Fruit fly (Drosophila melanogaster): Measurements from ENCODE around the gene Argl.

The Argl gene

dm6 chr2L:8933710-8934242 lies 8.1 kb downstream of the Argl start, which contains the start of gene Tsp29Fa:
Gene Tsp29Fa, plus strand, starts transcription at chr2L:8933962.
- TF ChIP-seq tj (GFP tag; optimal IDR thresholded peaks at IDR 0.05) (no peak), toe (GFP tag; optimal IDR thresholded peaks at IDR 0.05) (no peak), kay (GFP tag; ENCODE audit: borderline replicate concordance) (peak; percentile 78), CG1620 (GFP tag; optimal IDR thresholded peaks at IDR 0.05) (no peak), CG12768 (GFP tag; optimal IDR thresholded peaks at IDR 0.05) (no peak), CG7045 (GFP tag; optimal IDR thresholded peaks at IDR 0.05) (no peak), Hr96 (GFP tag; optimal IDR thresholded peaks at IDR 0.05) (no peak), bab1 (GFP tag; optimal IDR thresholded peaks at IDR 0.05) (no peak), pad (GFP tag; optimal IDR thresholded peaks at IDR 0.05) (no peak), CG7101 (tag; optimal IDR thresholded peaks at IDR 0.05) (no peak), Clk (GFP tag; optimal IDR thresholded peaks at IDR 0.05) (no peak), cic (GFP tag; optimal IDR thresholded peaks at IDR 0.05) (peak; percentile 63), CG14711 (tag; optimal IDR thresholded peaks at IDR 0.05) (no peak), CG5204 (GFP tag; optimal IDR thresholded peaks at IDR 0.05) (no peak), CG33017 (tag; optimal IDR thresholded peaks at IDR 0.05) (no peak), CG11617 (GFP tag; optimal IDR thresholded peaks at IDR 0.05) (no peak), cnc (optimal IDR thresholded peaks at IDR 0.05) (no peak)

dm6 chr2L:8931176-8931575 lies 10.7 kb downstream of the Argl start:
- no peak for TF ChIP-seq CG12768 (GFP tag; optimal IDR thresholded peaks at IDR 0.05)
- TF ChIP-seq CG11617 (GFP tag; optimal IDR thresholded peaks at IDR 0.05): no peak
- TF ChIP-seq kay (GFP tag; ENCODE audit: borderline replicate concordance): no peak
- no peak for TF ChIP-seq CG7101 (tag; optimal IDR thresholded peaks at IDR 0.05)
- no peak for TF ChIP-seq CG33017 (tag; optimal IDR thresholded peaks at IDR 0.05)

dm6 chr2L:8923405-8923804 lies 18.5 kb downstream of the Argl start:
- TF ChIP-seq Clk (GFP tag; optimal IDR thresholded peaks at IDR 0.05) (no peak), CG7101 (tag; optimal IDR thresholded peaks at IDR 0.05) (no peak), cnc (optimal IDR thresholded peaks at IDR 0.05) (no peak), CG1620 (GFP tag; optimal IDR thresholded peaks at IDR 0.05) (no peak), tj (GFP tag; optimal IDR thresholded peaks at IDR 0.05) (no peak), bab1 (GFP tag; optimal IDR thresholded peaks at IDR 0.05) (no peak), Mnt (GFP tag; optimal IDR thresholded peaks at IDR 0.05) (no peak)

dm6 chr2L:8921934-8922333 lies 20.0 kb downstream of the Argl start:
- TF ChIP-seq CG5204 (GFP tag; optimal IDR thresholded peaks at IDR 0.05) (no peak), CG14711 (tag; optimal IDR thresholded peaks at IDR 0.05) (no peak)

dm6 chr2L:8920294-8920693 lies 21.6 kb downstream of the Argl start:
- no peak for TF ChIP-seq Crg-1 (GFP tag; optimal IDR thresholded peaks at IDR 0.05)

- no peak for TF ChIP-seq CG11617 (GFP tag; optimal IDR thresholded peaks at IDR 0.05)
- no peak for TF ChIP-seq toe (GFP tag; optimal IDR thresholded peaks at IDR 0.05)
- TF ChIP-seq Crg-1 (GFP tag; optimal IDR thresholded peaks at IDR 0.05): no peak
- TF ChIP-seq CG5204 (GFP tag; optimal IDR thresholded peaks at IDR 0.05): no peak
- no peak for TF ChIP-seq CG33017 (tag; optimal IDR thresholded peaks at IDR 0.05)
- TF ChIP-seq Hr96 (GFP tag; optimal IDR thresholded peaks at IDR 0.05): no peak
- no peak for TF ChIP-seq CG12768 (GFP tag; optimal IDR thresholded peaks at IDR 0.05)
- TF ChIP-seq Clk (GFP tag; optimal IDR thresholded peaks at IDR 0.05): no peak
- TF ChIP-seq kay (GFP tag; ENCODE audit: borderline replicate concordance): no peak
- TF ChIP-seq CG1620 (GFP tag; optimal IDR thresholded peaks at IDR 0.05): no peak
- TF ChIP-seq bab1 (GFP tag; optimal IDR thresholded peaks at IDR 0.05): no peak
- TF ChIP-seq CG7045 (GFP tag; optimal IDR thresholded peaks at IDR 0.05): no peak
- no peak for TF ChIP-seq tj (GFP tag; optimal IDR thresholded peaks at IDR 0.05)
- TF ChIP-seq CG14711 (tag; optimal IDR thresholded peaks at IDR 0.05): no peak
- TF ChIP-seq pad (GFP tag; optimal IDR thresholded peaks at IDR 0.05): no peak
Observed at dm6 chr2L:8919638-8920037, 22.3 kb downstream of the Argl start.

dm6 chr2L:8915709-8916108 lies 26.2 kb downstream of the Argl start:
- TF ChIP-seq CG14711 (tag; optimal IDR thresholded peaks at IDR 0.05) (no peak), kay (GFP tag; ENCODE audit: borderline replicate concordance) (no peak), Hr96 (GFP tag; optimal IDR thresholded peaks at IDR 0.05) (no peak), CG11617 (GFP tag; optimal IDR thresholded peaks at IDR 0.05) (no peak), CG7045 (GFP tag; optimal IDR thresholded peaks at IDR 0.05) (no peak), ovo (GFP tag; optimal IDR thresholded peaks at IDR 0.05) (no peak), CG7101 (tag; optimal IDR thresholded peaks at IDR 0.05) (no peak), pad (GFP tag; optimal IDR thresholded peaks at IDR 0.05) (no peak), bab1 (GFP tag; optimal IDR thresholded peaks at IDR 0.05) (no peak), CG12768 (GFP tag; optimal IDR thresholded peaks at IDR 0.05) (no peak), Crg-1 (GFP tag; optimal IDR thresholded peaks at IDR 0.05) (no peak), cnc (optimal IDR thresholded peaks at IDR 0.05) (no peak), toe (GFP tag; optimal IDR thresholded peaks at IDR 0.05) (no peak)

dm6 chr2L:8906279-8906678 lies 35.6 kb downstream of the Argl start:
- TF ChIP-seq ovo (GFP tag; optimal IDR thresholded peaks at IDR 0.05) (no peak), CG14711 (tag; optimal IDR thresholded peaks at IDR 0.05) (no peak), bab1 (GFP tag; optimal IDR thresholded peaks at IDR 0.05) (no peak), tj (GFP tag; optimal IDR thresholded peaks at IDR 0.05) (no peak), Hr96 (GFP tag; optimal IDR thresholded peaks at IDR 0.05) (no peak)
